Worm (Caenorhabditis elegans) whole organism, early embryonic: ENCODE measurements around the gene srbc-10.

Source experiments
- B0310.2 ChIP-seq: sonication (generic microtip); optimal IDR thresholded peaks from 2 replicates; lab custom pipeline; 2016; ENCODE audit warnings: mild to moderate bottlenecking, missing genetic modification characterization, missing compliant biosample characterization
- F13C5.2 ChIP-seq: sonication (generic microtip); optimal IDR thresholded peaks from 2 replicates; lab custom pipeline; 2017; ENCODE audit warnings: mild to moderate bottlenecking, missing genetic modification characterization, inconsistent platforms, missing compliant biosample characterization
- aly-1 ChIP-seq: sonication (generic microtip); optimal IDR thresholded peaks from 2 replicates; lab custom pipeline; 2016; ENCODE audit warnings: missing genetic modification characterization, missing compliant biosample characterization
- ama-1 ChIP-seq: fragments of 150-350 bp; optimal IDR thresholded peaks from 2 replicates; lab custom pipeline; 2014
- ceh-13 ChIP-seq: fragments of 200-800 bp; sonication (Bioruptor generic); optimal IDR thresholded peaks from 2 replicates; lab custom pipeline; 2018; ENCODE audit warnings: mild to moderate bottlenecking, missing genetic modification characterization, missing compliant biosample characterization
- flt-1 ChIP-seq: fragments of 200-800 bp; sonication (Bioruptor generic); IDR thresholded peaks from 2 replicates; pipeline ENCODE4 v1.3.6; 2022; ENCODE audit warnings: missing genetic modification characterization, missing compliant biosample characterization
- hmbx-1 ChIP-seq: sonication (generic microtip); optimal IDR thresholded peaks from 2 replicates; lab custom pipeline; 2016; ENCODE audit warnings: mild to moderate bottlenecking, missing genetic modification characterization, missing compliant biosample characterization
- hmg-4 ChIP-seq: fragments of 200-800 bp; sonication (Bioruptor generic); optimal IDR thresholded peaks from 2 replicates; lab custom pipeline; 2018; ENCODE audit warnings: mild to moderate bottlenecking, missing genetic modification characterization, missing compliant biosample characterization
- hnd-1 ChIP-seq: sonication (generic microtip); optimal IDR thresholded peaks from 2 replicates; lab custom pipeline; 2016; ENCODE audit warnings: missing genetic modification characterization, missing compliant biosample characterization
- pes-1 ChIP-seq: fragments of 200-800 bp; sonication (Bioruptor generic); IDR thresholded peaks from 2 replicates; pipeline ENCODE4 v1.3.6; 2022; ENCODE audit warnings: missing genetic modification reagents, missing genetic modification characterization, missing compliant biosample characterization
- scrt-1 ChIP-seq: fragments of 200-800 bp; sonication (Bioruptor generic); IDR thresholded peaks from 2 replicates; pipeline ENCODE4 v1.3.6; 2022; ENCODE audit warnings: missing genetic modification characterization, missing compliant biosample characterization
- sea-1 ChIP-seq: fragments of 200-800 bp; sonication (Bioruptor generic); conservative IDR thresholded peaks from 2 replicates; pipeline ENCODE4 v1.3.6; 2022; ENCODE audit warnings: missing genetic modification characterization, missing compliant biosample characterization

DNA sequence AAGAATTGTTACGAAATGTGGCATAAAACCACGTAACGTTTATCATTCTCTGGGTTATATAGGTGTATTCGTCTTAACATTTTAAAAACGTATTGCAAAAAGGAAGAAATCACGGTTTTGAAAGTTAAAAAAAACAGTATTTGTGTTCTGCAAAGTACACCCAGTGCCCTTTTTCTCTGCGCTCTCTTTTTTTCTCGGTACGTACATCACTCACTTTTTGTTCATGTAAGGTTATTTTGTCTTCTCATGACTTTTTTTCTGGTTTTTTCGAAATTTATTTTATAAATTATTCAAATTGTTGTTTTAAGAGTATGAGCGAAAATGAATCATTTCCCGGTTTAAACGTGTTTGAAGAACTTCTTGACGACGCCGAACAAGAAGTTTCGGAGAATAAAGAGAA, 45.9 kb downstream of the srbc-10 start, which contains the start of gene F25E5.5:
- TF ChIP-seq scrt-1 (GFP tag; lab: Robert Waterston, UW) (no peak), F13C5.2 (tag; lab: Kevin White, UChicago) (no peak), ama-1 (no peak), sea-1 (no peak), aly-1 (tag; lab: Kevin White, UChicago) (no peak), hmg-4 (GFP tag; lab: Kevin White, UChicago) (no peak), hnd-1 (no peak), hmbx-1 (no peak), pes-1 (no peak), flt-1 (GFP tag; lab: Robert Waterston, UW) (no peak), ceh-13 (no peak), B0310.2 (tag; lab: Kevin White, UChicago) (no peak)
